Worm (Caenorhabditis elegans): Measurements from ENCODE around the gene fbxc-32.

- TF ChIP-seq him-1 (tag; optimal IDR thresholded peaks at IDR 0.05) (no peak), dao-5 (tag; optimal IDR thresholded peaks at IDR 0.05) (no peak), W03F9.2 (tag; optimal IDR thresholded peaks at IDR 0.05) (no peak)
These were observed 38.4 kb downstream of the fbxc-32 start, which contains the start of the genes fbxc-24 and fbxc-27 for ce11 chrII:909554-909953.
